Fruit fly (Drosophila melanogaster): ENCODE measurements around the gene CG8578.

The CG8578 gene

DNA sequence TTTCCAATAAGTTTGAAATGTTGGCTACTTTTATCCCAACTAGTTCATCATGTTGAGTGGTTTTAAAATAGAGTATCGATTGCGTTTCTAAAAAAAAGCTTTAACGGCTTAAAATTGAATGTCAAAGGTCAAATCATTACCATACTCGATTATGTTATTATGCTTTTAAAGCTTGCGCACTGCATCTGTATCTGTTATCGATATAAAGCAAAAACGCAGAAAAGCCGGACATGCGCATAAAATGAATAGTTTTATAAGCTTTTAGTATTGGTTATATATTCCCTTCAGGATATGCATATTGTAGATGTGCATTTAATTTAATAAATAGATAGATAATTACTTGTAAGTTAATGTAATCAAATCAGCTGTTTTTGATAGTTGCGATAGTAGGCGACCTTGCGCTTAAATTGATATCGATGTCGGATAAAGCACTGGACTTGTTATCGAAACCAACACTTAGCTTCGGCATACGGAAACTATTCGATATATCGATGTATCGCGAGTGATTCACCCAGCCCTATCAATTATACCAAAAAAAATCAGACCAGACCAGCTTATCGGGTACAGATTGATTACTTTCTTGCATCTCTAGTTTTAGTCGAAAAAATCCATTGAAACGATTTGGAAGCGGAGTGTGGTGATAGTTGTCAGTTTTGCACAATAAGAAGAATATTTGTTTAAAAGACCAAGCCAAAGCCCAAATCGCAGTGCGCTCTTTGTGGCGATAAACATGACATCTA, 47.5 kb downstream of the CG8578 start, which contains the start of gene shi:
TSS of gene shi (plus strand) at position 511 of the 740 bp plus-strand sequence.
- TF ChIP-seq CG17801 (GFP tag; optimal IDR thresholded peaks at IDR 0.05; ENCODE audit: partially characterized antibody): peak; percentile 32

DNA sequence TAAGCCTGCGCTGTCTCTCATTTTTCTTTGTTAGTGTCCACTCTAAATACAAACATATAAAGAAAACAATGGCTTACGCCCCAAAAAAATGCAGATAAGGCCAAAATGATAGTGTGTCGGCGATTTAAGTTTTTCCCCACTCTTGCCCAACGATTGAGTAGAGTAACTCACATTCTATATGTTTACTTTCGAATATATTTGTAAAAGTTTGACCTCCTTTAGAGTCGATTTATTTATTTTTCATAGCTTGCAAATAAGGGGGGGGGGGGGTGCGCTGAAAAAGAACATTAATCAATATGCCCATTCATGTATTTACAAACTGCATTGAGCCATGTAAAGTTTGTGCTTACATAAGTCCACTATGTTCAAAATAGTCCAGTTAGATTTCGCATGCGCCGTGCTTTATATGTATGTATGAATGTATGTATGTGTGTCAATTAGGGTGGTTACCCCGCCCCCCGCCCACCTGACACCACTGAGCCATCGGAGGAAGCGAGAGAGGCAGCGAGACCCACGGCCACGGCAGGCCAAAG, 49.5 kb downstream of the CG8578 start:
- TF ChIP-seq CG17801 (GFP tag; optimal IDR thresholded peaks at IDR 0.05; ENCODE audit: partially characterized antibody): no peak
